Fruit fly (Drosophila melanogaster) whole organism, wandering third instar larva: ENCODE data around the gene Uro.

Source experiments
- Abd-B ChIP-seq: fragments of >200 bp; optimal IDR thresholded peaks from 2 replicates; lab custom pipeline; 2017; ENCODE audit warnings: missing biosample characterization, missing genetic modification characterization
- CG32264 ChIP-seq: fragments of 200-800 bp; sonication (Bioruptor generic); optimal IDR thresholded peaks from 2 replicates; lab custom pipeline; 2016; ENCODE audit warnings: missing biosample characterization, missing genetic modification characterization
- CG9705 ChIP-seq: fragments of 200-800 bp; sonication (Bioruptor generic); optimal IDR thresholded peaks from 2 replicates; lab custom pipeline; 2018; ENCODE audit warnings: missing biosample characterization, mild to moderate bottlenecking, missing genetic modification characterization
- CrebA ChIP-seq: fragments of 200-800 bp; sonication (Bioruptor generic); optimal IDR thresholded peaks from 2 replicates; lab custom pipeline; 2016; ENCODE audit warnings: missing biosample characterization, mild to moderate bottlenecking, missing genetic modification characterization, borderline replicate concordance
- Dif ChIP-seq: fragments of 200-275, 200-300 bp; sonication (Bioruptor generic); optimal IDR thresholded peaks from 2 replicates; lab custom pipeline; 2018; ENCODE audit warnings: missing biosample characterization, missing genetic modification characterization; ENCODE audit not compliant: partially characterized antibody
- GATAd ChIP-seq: sonication (Bioruptor generic); optimal IDR thresholded peaks from 2 replicates; lab custom pipeline; 2016; ENCODE audit warnings: missing biosample characterization, missing genetic modification characterization
- Hr78 ChIP-seq: fragments of >200 bp; optimal IDR thresholded peaks from 2 replicates; lab custom pipeline; 2017; ENCODE audit warnings: missing biosample characterization, missing genetic modification characterization
- Hr83 ChIP-seq: fragments of 200-300 bp; sonication (Bioruptor generic); optimal IDR thresholded peaks from 2 replicates; lab custom pipeline; 2016; ENCODE audit warnings: missing biosample characterization, mild to moderate bottlenecking, missing genetic modification characterization, moderate library complexity; ENCODE audit not compliant: poor library complexity, severe bottlenecking
- Jra ChIP-seq: sonication (Bioruptor generic); optimal IDR thresholded peaks from 2 replicates; lab custom pipeline; 2016; ENCODE audit warnings: missing biosample characterization, missing genetic modification characterization
- Mio ChIP-seq: sonication (Bioruptor generic); optimal IDR thresholded peaks from 2 replicates; lab custom pipeline; 2016; ENCODE audit warnings: missing biosample characterization, missing genetic modification characterization
- Myc ChIP-seq: fragments of >200 bp; optimal IDR thresholded peaks from 2 replicates; lab custom pipeline; 2017
- N ChIP-seq: fragments of >200 bp; optimal IDR thresholded peaks from 2 replicates; lab custom pipeline; 2018; ENCODE audit warnings: missing biosample characterization, missing external identifiers, missing genetic modification characterization
- Rel ChIP-seq, 2 experiments: fragments of 200-800 bp; sonication (Bioruptor generic) in 1 of 2; optimal IDR thresholded peaks; 2 replicates in 1 of 2; 3 replicates in 1 of 2; lab custom pipeline; 2016 to 2019; ENCODE audit warnings: mild to moderate bottlenecking in 2 of 2, missing biosample characterization in 2 of 2, missing genetic modification characterization in 2 of 2, moderate library complexity in 1 of 2
- Sp1 ChIP-seq: fragments of 200-800 bp; sonication (Bioruptor generic); optimal IDR thresholded peaks from 3 replicates; lab custom pipeline; 2019; ENCODE audit warnings: missing biosample characterization, mild to moderate bottlenecking, missing genetic modification characterization, moderate library complexity
- Vsx2 ChIP-seq: fragments of 200-300, 225-300 bp; sonication (Bioruptor generic); optimal IDR thresholded peaks from 2 replicates; lab custom pipeline; 2018; ENCODE audit warnings: missing biosample characterization, missing genetic modification characterization; ENCODE audit not compliant: partially characterized antibody
- br ChIP-seq: fragments of 200-800 bp; sonication (Bioruptor generic); optimal IDR thresholded peaks from 2 replicates; lab custom pipeline; 2016; ENCODE audit warnings: missing biosample characterization, missing genetic modification characterization
- brk ChIP-seq: fragments of 200-800 bp; sonication (Bioruptor generic); optimal IDR thresholded peaks from 2 replicates; lab custom pipeline; 2016; ENCODE audit warnings: missing biosample characterization, mild to moderate bottlenecking, missing genetic modification characterization
- dl ChIP-seq, 2 experiments: fragments of 175-275, 200-275 bp in 1 of 2; fragments of 200-275 bp in 1 of 2; sonication (Bioruptor generic); optimal IDR thresholded peaks; lab custom pipeline; 2018; ENCODE audit warnings: mild to moderate bottlenecking in 2 of 2, missing biosample characterization in 2 of 2, missing genetic modification characterization in 2 of 2, moderate library complexity in 2 of 2; ENCODE audit not compliant: partially characterized antibody in 2 of 2, insufficient read depth in 1 of 2
- dsf ChIP-seq: sonication (Bioruptor generic); optimal IDR thresholded peaks from 2 replicates; lab custom pipeline; 2016; ENCODE audit warnings: missing biosample characterization, missing genetic modification characterization, borderline replicate concordance
- ey ChIP-seq: fragments of 200-800 bp; sonication (Bioruptor generic); optimal IDR thresholded peaks from 2 replicates; lab custom pipeline; 2016; ENCODE audit warnings: missing biosample characterization, missing genetic modification characterization
- foxo ChIP-seq, 2 experiments: fragments of 200-800 bp; sonication (Bioruptor generic); optimal IDR thresholded peaks; 2 replicates in 1 of 2; 3 replicates in 1 of 2; lab custom pipeline; 2016 to 2017; ENCODE audit warnings: missing biosample characterization in 2 of 2, missing genetic modification characterization in 2 of 2
- fru ChIP-seq: fragments of 200-800 bp; sonication (Bioruptor generic); optimal IDR thresholded peaks from 3 replicates; lab custom pipeline; 2016; ENCODE audit warnings: missing biosample characterization, mild to moderate bottlenecking, missing genetic modification characterization
- jim ChIP-seq: fragments of 175-275, 200-325 bp; sonication (Bioruptor generic); optimal IDR thresholded peaks from 2 replicates; lab custom pipeline; 2016; ENCODE audit warnings: missing biosample characterization, mild to moderate bottlenecking, missing genetic modification characterization
- lola ChIP-seq: fragments of >200 bp; optimal IDR thresholded peaks from 2 replicates; lab custom pipeline; 2017; ENCODE audit warnings: missing biosample characterization, missing genetic modification characterization
- pan ChIP-seq: fragments of >200 bp; optimal IDR thresholded peaks from 2 replicates; lab custom pipeline; 2017
- psq ChIP-seq: fragments of 200-800 bp; sonication (Bioruptor generic); optimal IDR thresholded peaks from 3 replicates; lab custom pipeline; 2017; ENCODE audit warnings: missing biosample characterization, mild to moderate bottlenecking, missing genetic modification characterization, moderate library complexity
- rgr ChIP-seq: fragments of 200-800 bp; sonication (Bioruptor generic); optimal IDR thresholded peaks from 3 replicates; lab custom pipeline; 2016; ENCODE audit warnings: missing biosample characterization, mild to moderate bottlenecking, missing genetic modification characterization
- sage ChIP-seq: fragments of 200-800 bp; sonication (Bioruptor generic); optimal IDR thresholded peaks from 2 replicates; lab custom pipeline; 2016; ENCODE audit warnings: missing biosample characterization, mild to moderate bottlenecking, missing genetic modification characterization
- tai ChIP-seq: sonication (Bioruptor generic); optimal IDR thresholded peaks from 2 replicates; lab custom pipeline; 2016; ENCODE audit warnings: missing biosample characterization, missing genetic modification characterization
- usp ChIP-seq: fragments of >200 bp; optimal IDR thresholded peaks from 2 replicates; lab custom pipeline; 2017; ENCODE audit warnings: missing biosample characterization, missing genetic modification characterization
- woc ChIP-seq: sonication (Bioruptor generic); optimal IDR thresholded peaks from 2 replicates; lab custom pipeline; 2016; ENCODE audit warnings: missing biosample characterization, mild to moderate bottlenecking, missing genetic modification characterization

Gene Uro

DNA sequence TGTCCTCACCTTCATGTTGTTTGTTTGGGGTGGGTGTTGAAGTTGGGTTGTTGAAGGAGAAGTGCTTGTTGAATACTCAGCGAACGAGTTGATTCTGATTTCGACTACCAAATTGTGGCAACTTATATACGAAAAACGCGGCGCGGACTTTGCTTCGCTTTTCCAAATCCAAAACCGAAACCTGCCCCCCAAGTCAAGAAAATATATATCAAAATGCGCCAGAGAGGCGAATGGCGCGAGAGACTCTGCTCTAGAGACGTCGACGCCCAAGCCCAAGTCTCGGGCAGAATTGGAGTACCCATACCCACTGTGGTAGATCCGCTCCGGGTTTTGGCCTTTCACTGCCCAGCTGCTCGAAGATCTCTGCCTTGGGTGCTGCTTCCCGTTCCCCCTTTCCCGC is 35.1 kb upstream of the Uro start, which contains the start of gene CG7214:
CG7214 (minus strand) TSS at position 101 of the 400 bp plus-strand sequence.
- TF ChIP-seq dl (GFP tag; optimal IDR thresholded peaks at IDR 0.05; lab: Kevin White, UChicago; ENCODE audit: insufficient read depth in 1 of 2, partially characterized antibody in 2 of 2) (no peak), brk (GFP tag; lab: Kevin White, UChicago) (no peak)

DNA sequence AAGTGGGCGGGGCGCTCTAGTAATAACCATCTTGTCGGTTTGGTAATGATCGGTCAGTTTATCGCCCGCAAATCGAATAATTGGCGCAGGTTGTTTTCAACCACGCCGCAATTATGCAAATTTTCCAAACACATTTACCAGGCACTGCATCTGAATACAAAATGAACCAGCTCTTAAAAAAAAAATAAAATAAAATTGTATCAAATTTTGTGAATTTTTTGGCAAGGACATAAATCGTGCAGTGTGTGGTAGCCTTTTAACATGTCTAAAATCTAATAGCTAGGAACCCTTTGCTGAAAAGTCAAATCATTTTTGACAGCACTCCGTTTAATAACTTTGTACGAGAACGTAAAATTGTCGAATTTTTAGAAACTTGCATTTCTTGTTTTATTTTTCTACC is 32.9 kb upstream of the Uro start, which contains the start of gene ATPsynGL:
ATPsynGL (plus strand) TSS at position 301 of the 400 bp plus-strand sequence.
- TF ChIP-seq GATAd, result no peak
- TF ChIP-seq pan (lab: Kevin White, UChicago), result no peak
- no peak for TF ChIP-seq brk (GFP tag; lab: Kevin White, UChicago)
- no peak for TF ChIP-seq Abd-B
- no peak for TF ChIP-seq jim (GFP tag; lab: Kevin White, UChicago)
- no peak for TF ChIP-seq woc (GFP tag; lab: Kevin White, UChicago)
- no peak for TF ChIP-seq CG32264
- no peak for TF ChIP-seq Jra (GFP tag; lab: Kevin White, UChicago)
- TF ChIP-seq lola, result no peak
- TF ChIP-seq Rel (GFP tag; optimal IDR thresholded peaks at IDR 0.05; lab: Kevin White, UChicago), result no peak
- TF ChIP-seq Rel (tag; optimal IDR thresholded peaks at IDR 0.05; lab: Kevin White, UChicago), result no peak
- TF ChIP-seq Hr78 (GFP tag; lab: Kevin White, UChicago), result no peak
- TF ChIP-seq dl (GFP tag; optimal IDR thresholded peaks at IDR 0.05; lab: Kevin White, UChicago; ENCODE audit: insufficient read depth in 1 of 2, partially characterized antibody in 2 of 2), result no peak
- TF ChIP-seq br (GFP tag; lab: Kevin White, UChicago), result no peak
- no peak for TF ChIP-seq foxo (GFP tag; optimal IDR thresholded peaks at IDR 0.05; lab: Kevin White, UChicago)
- TF ChIP-seq Myc, result no peak
- no peak for TF ChIP-seq ey (GFP tag; lab: Kevin White, UChicago)
- TF ChIP-seq Vsx2 (GFP tag; lab: Kevin White, UChicago), result no peak

DNA sequence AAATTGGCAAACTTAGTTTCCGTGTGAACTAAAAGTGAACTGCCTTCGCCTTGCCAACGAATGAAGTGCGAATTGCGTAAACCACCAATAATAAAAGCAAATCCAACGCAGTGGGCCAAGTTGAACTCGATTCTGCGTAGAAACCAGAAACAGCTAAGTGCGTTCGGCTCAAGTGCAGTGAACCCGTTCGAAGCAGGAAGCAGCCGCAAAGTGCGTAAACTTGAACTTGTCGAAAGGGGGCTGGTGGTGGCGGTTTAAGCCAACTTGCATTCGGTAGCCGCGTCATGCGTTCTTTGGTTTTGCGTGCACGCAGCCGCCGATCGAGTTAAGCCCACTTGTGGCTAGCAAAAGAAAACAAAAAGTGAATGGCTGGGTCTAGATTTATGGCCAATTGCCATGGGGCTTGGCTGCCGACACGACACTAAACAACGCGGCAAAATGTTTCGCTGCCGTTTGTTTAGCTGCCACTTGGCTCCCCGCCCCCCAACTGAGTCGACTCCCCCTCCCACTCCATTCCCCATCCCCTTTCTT is 29.2 kb upstream of the Uro start:
- TF ChIP-seq Jra (GFP tag; lab: Kevin White, UChicago) (no peak), CG32264 (no peak), N (GFP tag; lab: Kevin White, UChicago) (no peak), tai (GFP tag; lab: Kevin White, UChicago) (no peak), fru (GFP tag; lab: Kevin White, UChicago) (no peak), rgr (GFP tag; lab: Kevin White, UChicago) (no peak), Abd-B (no peak), Dif (GFP tag; lab: Kevin White, UChicago) (no peak), lola (no peak), ey (GFP tag; lab: Kevin White, UChicago) (no peak)

DNA sequence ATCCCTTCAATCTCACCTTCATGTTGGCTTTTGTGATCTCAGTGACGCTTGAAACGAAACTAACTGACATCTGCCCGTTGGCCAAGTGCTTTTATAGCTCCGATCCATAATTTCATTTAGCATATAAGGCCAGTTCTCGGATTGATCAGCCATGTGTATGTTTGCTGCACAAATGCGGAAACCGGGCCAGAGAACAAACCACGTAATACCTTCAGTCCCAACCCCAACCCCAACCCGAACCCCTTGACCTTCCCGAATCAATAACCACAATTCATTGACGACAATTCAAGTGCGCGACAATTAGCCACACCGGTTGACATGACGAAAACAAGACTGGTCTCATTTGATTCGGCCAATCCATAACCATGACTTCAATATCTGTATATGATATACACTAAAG is 26.8 kb upstream of the Uro start, which contains the start of gene CG7203:
CG7203 (minus strand) TSS at position 101 of the 400 bp plus-strand sequence.
- no peak for TF ChIP-seq ey (GFP tag; lab: Kevin White, UChicago)
- TF ChIP-seq Dif (GFP tag; lab: Kevin White, UChicago), result no peak
- TF ChIP-seq sage (GFP tag; lab: Kevin White, UChicago), result no peak
- TF ChIP-seq usp (GFP tag; lab: Kevin White, UChicago), result no peak
- TF ChIP-seq pan (lab: Kevin White, UChicago), result no peak
- TF ChIP-seq tai (GFP tag; lab: Kevin White, UChicago), result no peak

DNA sequence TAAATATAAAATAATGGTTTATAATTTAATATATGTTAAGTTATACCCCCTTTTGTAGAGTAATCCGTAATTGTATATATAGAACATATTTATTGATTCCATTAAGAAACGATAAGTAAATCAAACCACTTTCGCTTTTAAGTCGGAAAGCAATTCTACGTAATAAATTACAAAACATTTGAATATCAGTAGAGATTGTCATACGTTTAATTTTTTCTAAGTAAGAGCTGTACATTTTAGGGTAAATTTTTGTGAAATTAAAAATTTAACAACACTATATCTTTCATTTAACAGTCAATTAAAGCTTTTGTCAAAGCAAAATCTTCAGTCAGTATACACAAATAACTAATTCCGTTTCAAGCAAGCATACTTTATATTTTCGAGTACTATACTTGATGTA is 26.0 kb upstream of the Uro start, which contains the start of gene CG46025:
CG46025 (plus strand) TSS at position 301 of the 400 bp plus-strand sequence.
- TF ChIP-seq br (GFP tag; lab: Kevin White, UChicago) (no peak), Sp1 (GFP tag; lab: Kevin White, UChicago) (no peak), pan (lab: Kevin White, UChicago) (no peak), tai (GFP tag; lab: Kevin White, UChicago) (no peak), lola (no peak), Rel (GFP tag; optimal IDR thresholded peaks at IDR 0.05; lab: Kevin White, UChicago) (no peak), Rel (tag; optimal IDR thresholded peaks at IDR 0.05; lab: Kevin White, UChicago) (no peak), sage (GFP tag; lab: Kevin White, UChicago) (no peak)

DNA sequence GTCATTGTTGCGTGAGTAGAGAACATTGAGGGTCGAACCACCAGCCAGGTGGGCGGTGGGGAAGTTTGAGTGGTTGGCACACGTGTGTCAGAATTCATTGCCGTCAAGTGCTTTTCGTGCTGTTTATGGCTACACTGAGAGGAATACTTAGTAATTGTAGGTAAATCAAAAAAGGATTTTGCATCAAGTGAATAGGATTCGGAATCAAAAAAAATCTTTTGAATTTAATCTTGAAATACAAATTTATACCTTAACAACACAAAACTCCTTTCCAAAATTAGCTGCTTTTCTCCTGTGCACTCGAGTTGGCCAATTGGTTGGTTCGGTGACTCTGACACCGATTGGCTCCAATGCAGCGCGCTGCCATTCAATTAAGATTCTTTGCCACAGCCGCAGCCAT is 25.3 kb upstream of the Uro start:
- TF ChIP-seq dsf (GFP tag; lab: Kevin White, UChicago), result no peak
- TF ChIP-seq fru (GFP tag; lab: Kevin White, UChicago), result no peak
- TF ChIP-seq Mio, result no peak
- no peak for TF ChIP-seq usp (GFP tag; lab: Kevin White, UChicago)
- TF ChIP-seq Sp1 (GFP tag; lab: Kevin White, UChicago), result no peak
- TF ChIP-seq psq (GFP tag; lab: Kevin White, UChicago), result no peak
- TF ChIP-seq woc (GFP tag; lab: Kevin White, UChicago), result no peak
- TF ChIP-seq N (GFP tag; lab: Kevin White, UChicago), result no peak
- no peak for TF ChIP-seq sage (GFP tag; lab: Kevin White, UChicago)
- TF ChIP-seq Hr83 (GFP tag; lab: Kevin White, UChicago), result no peak
- no peak for TF ChIP-seq CrebA
- TF ChIP-seq CG9705 (GFP tag; lab: Kevin White, UChicago), result no peak
- no peak for TF ChIP-seq dl (GFP tag; optimal IDR thresholded peaks at IDR 0.05; lab: Kevin White, UChicago; ENCODE audit: insufficient read depth in 1 of 2, partially characterized antibody in 2 of 2)
- TF ChIP-seq CG32264, result no peak
- no peak for TF ChIP-seq rgr (GFP tag; lab: Kevin White, UChicago)
- TF ChIP-seq Myc, result no peak
